Worm (Caenorhabditis elegans) whole organism, L3 larva: ENCODE results near the gene znf-598.

Source experiments
- R02D3.7 ChIP-seq: fragments of 150-350 bp; optimal IDR thresholded peaks from 2 replicates; lab custom pipeline; 2014; ENCODE audit warnings: missing biosample characterization, missing genetic modification characterization
- aly-2 ChIP-seq: fragments of 150-350 bp; optimal IDR thresholded peaks from 2 replicates; lab custom pipeline; 2014; ENCODE audit warnings: missing biosample characterization, missing genetic modification characterization
- ama-1 ChIP-seq: fragments of 150-350 bp; optimal IDR thresholded peaks from 2 replicates; lab custom pipeline; 2018
- egl-5 ChIP-seq: fragments of 150-350 bp; optimal IDR thresholded peaks from 2 replicates; lab custom pipeline; 2017; ENCODE audit warnings: missing biosample characterization, missing genetic modification reagents, missing genetic modification characterization, inconsistent platforms
- elt-3 ChIP-seq, 3 experiments: fragments of 150-350 bp in 1 of 3; sonication (generic microtip) in 2 of 3; optimal IDR thresholded peaks; 2 replicates in 2 of 3; 4 replicates in 1 of 3; lab custom pipeline; 2014 to 2017; ENCODE audit warnings: missing biosample characterization in 3 of 3, missing genetic modification characterization in 3 of 3
- fkh-10 ChIP-seq: sonication (generic microtip); optimal IDR thresholded peaks from 2 replicates; lab custom pipeline; 2017; ENCODE audit warnings: missing biosample characterization, missing genetic modification reagents, missing genetic modification characterization
- fkh-2 ChIP-seq: fragments of 150-350 bp; optimal IDR thresholded peaks from 2 replicates; lab custom pipeline; 2014; ENCODE audit warnings: missing biosample characterization, missing genetic modification reagents, missing genetic modification characterization
- sea-2 ChIP-seq: fragments of 150-350 bp; sonication (generic microtip); optimal IDR thresholded peaks from 4 replicates; lab custom pipeline; 2014; ENCODE audit warnings: missing biosample characterization, missing genetic modification reagents, missing genetic modification characterization
- ztf-11 ChIP-seq: fragments of 150-350 bp; optimal IDR thresholded peaks from 2 replicates; lab custom pipeline; 2014; ENCODE audit warnings: missing biosample characterization, missing genetic modification characterization

- TF ChIP-seq ztf-11 (no peak), ama-1 (lab: Kevin White, UChicago) (no peak), aly-2 (tag; lab: Kevin White, UChicago) (no peak), R02D3.7 (tag; lab: Kevin White, UChicago) (no peak), fkh-10 (GFP tag; lab: Kevin White, UChicago) (no peak), sea-2 (no peak), fkh-2 (no peak), egl-5 (tag; lab: Kevin White, UChicago) (no peak), elt-3 (tag; optimal IDR thresholded peaks at IDR 0.05; lab: Kevin White, UChicago) (no peak)
Observed at ce11 chrII:7073537-7073913, 47.9 kb downstream of the znf-598 start, which contains the start of gene kat-1.
